Worm (Caenorhabditis elegans) whole organism, L4 larva: ENCODE results near the gene cnnm-1.

ENCODE experiments used
- D1046.2 ChIP-seq: fragments of 200-800 bp; sonication (Bioruptor generic); IDR thresholded peaks from 2 replicates; pipeline ENCODE4 v1.3.6; 2022; ENCODE audit warnings: missing genetic modification characterization, missing compliant biosample characterization
- F37D6.2 ChIP-seq: sonication (generic microtip); optimal IDR thresholded peaks from 2 replicates; lab custom pipeline; 2016; ENCODE audit warnings: mild to moderate bottlenecking, missing genetic modification characterization, missing compliant biosample characterization
- F44E2.7 ChIP-seq: fragments of 200-800 bp; sonication (Bioruptor generic); IDR thresholded peaks from 2 replicates; pipeline ENCODE4 v2.1.2; 2022; ENCODE audit warnings: missing genetic modification characterization, missing compliant biosample characterization
- F49E8.2 ChIP-seq: sonication (generic microtip); optimal IDR thresholded peaks from 2 replicates; lab custom pipeline; 2016; ENCODE audit warnings: missing compliant biosample characterization, mild to moderate bottlenecking, missing genetic modification characterization, borderline replicate concordance
- T26A8.4 ChIP-seq: fragments of 200-800 bp; sonication (Bioruptor generic); IDR thresholded peaks from 2 replicates; pipeline ENCODE4 v1.3.6; 2022; ENCODE audit warnings: missing genetic modification characterization, missing compliant biosample characterization
- Y105C5A.15 ChIP-seq: fragments of 200-800 bp; sonication (Bioruptor generic); IDR thresholded peaks from 2 replicates; pipeline ENCODE4 v1.3.6; 2022; ENCODE audit warnings: missing genetic modification characterization, missing compliant biosample characterization
- ZK337.2 ChIP-seq: fragments of 200-800 bp; sonication (Bioruptor generic); IDR thresholded peaks from 2 replicates; pipeline ENCODE4 v1.3.6; 2022; ENCODE audit warnings: missing genetic modification reagents, missing genetic modification characterization, missing compliant biosample characterization
- ZK546.5 ChIP-seq, 2 experiments: sonication (generic microtip); optimal IDR thresholded peaks; 2 replicates each; lab custom pipeline; 2017; ENCODE audit warnings: missing biosample characterization in 2 of 2, missing genetic modification characterization in 2 of 2
- aha-1 ChIP-seq: fragments of 150-350 bp; peaks from one replicate; lab custom pipeline; 2014; ENCODE audit warnings: missing biosample characterization, missing genetic modification characterization
- ceh-20 ChIP-seq: fragments of 200-800 bp; sonication (Bioruptor generic); IDR thresholded peaks from 2 replicates; pipeline ENCODE4 v1.3.6; 2022; ENCODE audit warnings: missing genetic modification reagents, missing genetic modification characterization, missing compliant biosample characterization
- ceh-82 ChIP-seq: sonication (generic microtip); optimal IDR thresholded peaks from 2 replicates; lab custom pipeline; 2017; ENCODE audit warnings: missing biosample characterization, missing genetic modification characterization
- cey-2 ChIP-seq: sonication (generic microtip); optimal IDR thresholded peaks from 3 replicates; lab custom pipeline; 2017; ENCODE audit warnings: missing genetic modification characterization, mild to moderate bottlenecking, missing compliant biosample characterization, antibody characterized with exemption, borderline replicate concordance; ENCODE audit not compliant: insufficient read depth
- dmd-8 ChIP-seq: fragments of 200-800 bp; sonication (Bioruptor generic); IDR thresholded peaks from 2 replicates; pipeline ENCODE4 v1.3.6; 2022; ENCODE audit warnings: missing genetic modification characterization, missing compliant biosample characterization
- dmd-9 ChIP-seq: fragments of 200-800 bp; sonication (Bioruptor generic); IDR thresholded peaks from 2 replicates; pipeline ENCODE4 v1.3.6; 2022; ENCODE audit warnings: missing genetic modification reagents, missing genetic modification characterization, missing compliant biosample characterization
- dpl-1 ChIP-seq: fragments of 150-350 bp; optimal IDR thresholded peaks from 2 replicates; lab custom pipeline; 2014; ENCODE audit warnings: missing biosample characterization, missing genetic modification reagents, missing genetic modification characterization
- duxl-1 ChIP-seq: sonication (generic microtip); optimal IDR thresholded peaks from 2 replicates; lab custom pipeline; 2016; ENCODE audit warnings: mild to moderate bottlenecking, missing genetic modification characterization, moderate library complexity, missing compliant biosample characterization; ENCODE audit not compliant: poor library complexity
- egl-43 ChIP-seq: fragments of 200-800 bp; sonication (Bioruptor generic); IDR thresholded peaks from 2 replicates; pipeline ENCODE4 v1.3.6; 2022; ENCODE audit warnings: missing genetic modification reagents, missing genetic modification characterization, missing compliant biosample characterization
- fos-1 ChIP-seq: fragments of 150-350 bp; optimal IDR thresholded peaks from 2 replicates; lab custom pipeline; 2014; ENCODE audit warnings: missing biosample characterization, missing genetic modification characterization
- gei-8 ChIP-seq: fragments of 200-800 bp; sonication (Bioruptor generic); optimal IDR thresholded peaks from 2 replicates; lab custom pipeline; 2018; ENCODE audit warnings: mild to moderate bottlenecking, missing genetic modification characterization, missing compliant biosample characterization
- hlh-11 ChIP-seq: fragments of 200-800 bp; sonication (Bioruptor generic); optimal IDR thresholded peaks from 2 replicates; lab custom pipeline; 2018; ENCODE audit warnings: mild to moderate bottlenecking, missing genetic modification characterization, missing compliant biosample characterization
- jun-1 ChIP-seq: fragments of 150-350 bp; optimal IDR thresholded peaks from 2 replicates; lab custom pipeline; 2014; ENCODE audit warnings: missing biosample characterization, missing genetic modification reagents, missing genetic modification characterization
- lin-1 ChIP-seq: fragments of 200-800 bp; sonication (Bioruptor generic); IDR thresholded peaks from 2 replicates; pipeline ENCODE4 v1.3.6; 2022; ENCODE audit warnings: missing genetic modification reagents, missing genetic modification characterization, missing compliant biosample characterization
- lin-15B ChIP-seq: fragments of 150-350 bp; sonication (generic microtip); optimal IDR thresholded peaks from 3 replicates; lab custom pipeline; 2014; ENCODE audit warnings: missing biosample characterization, missing genetic modification characterization
- lin-29 ChIP-seq: fragments of 200-800 bp; sonication (Bioruptor generic); IDR thresholded peaks from 2 replicates; pipeline ENCODE4 v1.3.6; 2022; ENCODE audit warnings: missing genetic modification reagents, missing genetic modification characterization, missing compliant biosample characterization
- lin-38 ChIP-seq: fragments of 200-800 bp; sonication (Bioruptor generic); IDR thresholded peaks from 2 replicates; pipeline ENCODE4 v1.3.6; 2022; ENCODE audit warnings: missing genetic modification reagents, missing genetic modification characterization, missing compliant biosample characterization
- lin-39 ChIP-seq: fragments of 150-350 bp; optimal IDR thresholded peaks from 2 replicates; lab custom pipeline; 2014; ENCODE audit warnings: missing biosample characterization, missing genetic modification reagents, missing genetic modification characterization
- lir-3 ChIP-seq: sonication (generic microtip); optimal IDR thresholded peaks from 2 replicates; lab custom pipeline; 2016; ENCODE audit warnings: mild to moderate bottlenecking, missing genetic modification characterization, missing compliant biosample characterization
- madf-5 ChIP-seq, 2 experiments: fragments of 200-800 bp; sonication (Bioruptor generic); IDR thresholded peaks; 2 replicates each; pipeline ENCODE4 v1.3.6; 2022; ENCODE audit warnings: missing compliant biosample characterization in 2 of 2, missing genetic modification characterization in 2 of 2
- madf-9 ChIP-seq: fragments of 200-800 bp; sonication (Bioruptor generic); conservative IDR thresholded peaks from 2 replicates; pipeline ENCODE4 v1.3.6; 2022; ENCODE audit warnings: missing genetic modification reagents, missing genetic modification characterization, missing compliant biosample characterization
- mdl-1 ChIP-seq, 2 experiments: fragments of 150-350 bp in 1 of 2; sonication (generic microtip) in 1 of 2; optimal IDR thresholded peaks; 2 replicates each; lab custom pipeline; 2014 to 2017; ENCODE audit warnings: missing biosample characterization in 2 of 2, missing genetic modification characterization in 2 of 2
- mes-2 ChIP-seq: sonication (generic microtip); optimal IDR thresholded peaks from 2 replicates; lab custom pipeline; 2016; ENCODE audit warnings: missing genotype, mild to moderate bottlenecking, missing genetic modification characterization, missing compliant biosample characterization; ENCODE audit not compliant: poor library complexity, severe bottlenecking
- mxl-2 ChIP-seq: fragments of 200-800 bp; sonication (Bioruptor generic); conservative IDR thresholded peaks from 2 replicates; pipeline ENCODE4 v1.3.6; 2022; ENCODE audit warnings: missing genetic modification reagents, missing genetic modification characterization, missing compliant biosample characterization
- nhr-237 ChIP-seq: sonication (generic microtip); optimal IDR thresholded peaks from 2 replicates; lab custom pipeline; 2017; ENCODE audit warnings: missing biosample characterization, missing genetic modification characterization
- nhr-25 ChIP-seq: sonication (generic microtip); optimal IDR thresholded peaks from 2 replicates; lab custom pipeline; 2017; ENCODE audit warnings: missing genetic modification characterization, mild to moderate bottlenecking, missing compliant biosample characterization, antibody characterized with exemption, moderate library complexity, borderline replicate concordance; ENCODE audit not compliant: insufficient read depth
- nhr-6 ChIP-seq: fragments of 150-350 bp; optimal IDR thresholded peaks from 2 replicates; lab custom pipeline; 2014; ENCODE audit warnings: missing biosample characterization, missing genetic modification characterization
- php-3 ChIP-seq: fragments of 200-800 bp; sonication (Bioruptor generic); IDR thresholded peaks from 2 replicates; pipeline ENCODE4 v1.3.6; 2022; ENCODE audit warnings: missing genetic modification reagents, missing genetic modification characterization, missing compliant biosample characterization
- rbr-2 ChIP-seq: sonication (generic microtip); optimal IDR thresholded peaks from 2 replicates; lab custom pipeline; 2016; ENCODE audit warnings: missing genotype, missing genetic modification characterization, missing compliant biosample characterization
- saeg-2 ChIP-seq: fragments of 200-800 bp; sonication (Bioruptor generic); IDR thresholded peaks from 2 replicates; pipeline ENCODE4 v1.3.6; 2022; ENCODE audit warnings: missing genetic modification reagents, missing genetic modification characterization, missing compliant biosample characterization
- sdz-12 ChIP-seq: fragments of 200-800 bp; sonication (Bioruptor generic); optimal IDR thresholded peaks from 2 replicates; lab custom pipeline; 2018; ENCODE audit warnings: mild to moderate bottlenecking, missing genetic modification characterization, missing compliant biosample characterization
- set-16 ChIP-seq: fragments of 200-800 bp; sonication (Bioruptor generic); IDR thresholded peaks from 2 replicates; pipeline ENCODE4 v1.3.6; 2022; ENCODE audit warnings: missing genetic modification reagents, missing genetic modification characterization, missing compliant biosample characterization
- spr-1 ChIP-seq: sonication (generic microtip); optimal IDR thresholded peaks from 2 replicates; lab custom pipeline; 2016; ENCODE audit warnings: mild to moderate bottlenecking, missing genetic modification characterization, missing compliant biosample characterization
- tag-97 ChIP-seq: fragments of 200-800 bp; sonication (Bioruptor generic); IDR thresholded peaks from 2 replicates; pipeline ENCODE4 v1.3.6; 2022; ENCODE audit warnings: missing genetic modification characterization, missing compliant biosample characterization
- unc-130 ChIP-seq: sonication (generic microtip); optimal IDR thresholded peaks from 2 replicates; lab custom pipeline; 2016; ENCODE audit warnings: missing genetic modification reagents, missing genetic modification characterization, missing compliant biosample characterization
- zag-1 ChIP-seq: fragments of 150-350 bp; optimal IDR thresholded peaks from 2 replicates; lab custom pipeline; 2014; ENCODE audit warnings: missing biosample characterization, missing genetic modification characterization
- zip-11 ChIP-seq: fragments of 200-800 bp; sonication (Bioruptor generic); IDR thresholded peaks from 2 replicates; pipeline ENCODE4 v1.3.6; 2022; ENCODE audit warnings: missing genetic modification characterization, missing compliant biosample characterization
- zip-2 ChIP-seq: fragments of 150-350 bp; optimal IDR thresholded peaks from 2 replicates; lab custom pipeline; 2014; ENCODE audit warnings: missing biosample characterization, missing genetic modification characterization

cnnm-1 gene

ce11 chrIV:17206745-17207144, at the start of gene cnnm-1:
TSS of gene cnnm-1 (minus strand) at chrIV:17206845.
- TF ChIP-seq lin-29 (GFP tag; lab: Robert Waterston, UW): no peak
- TF ChIP-seq D1046.2: no peak
- TF ChIP-seq mxl-2: no peak
- no peak for TF ChIP-seq F49E8.2 (tag; lab: Kevin White, UChicago)
- TF ChIP-seq nhr-6 (tag; lab: Kevin White, UChicago): no peak

ce11 chrIV:17255001-17255400, 48.4 kb upstream of the cnnm-1 start, which contains the start of gene gtf-2E1:
TSS of gene gtf-2E1 (plus strand) at chrIV:17255301.
- no peak for TF ChIP-seq lin-1 (GFP tag; lab: Robert Waterston, UW)
- TF ChIP-seq T26A8.4 (GFP tag; lab: Robert Waterston, UW): no peak
- TF ChIP-seq F44E2.7 (GFP tag; lab: Robert Waterston, UW): no peak
- no peak for TF ChIP-seq nhr-237 (tag; lab: Kevin White, UChicago)
- TF ChIP-seq cey-2 (tag; lab: Kevin White, UChicago): no peak
- no peak for TF ChIP-seq ZK546.5 (tag; optimal IDR thresholded peaks at IDR 0.05; lab: Kevin White, UChicago)
- no peak for TF ChIP-seq rbr-2 (tag; lab: Kevin White, UChicago)
- TF ChIP-seq jun-1: no peak
- no peak for TF ChIP-seq zip-11 (GFP tag; lab: Robert Waterston, UW)
- no peak for TF ChIP-seq egl-43
- TF ChIP-seq sdz-12 (GFP tag; lab: Kevin White, UChicago): no peak
- TF ChIP-seq duxl-1 (tag; lab: Kevin White, UChicago): no peak
- TF ChIP-seq gei-8: no peak
- TF ChIP-seq mes-2 (tag; lab: Kevin White, UChicago): no peak
- no peak for TF ChIP-seq dpl-1 (GFP tag; lab: Kevin White, UChicago)
- no peak for TF ChIP-seq dmd-8 (GFP tag; lab: Robert Waterston, UW)
- TF ChIP-seq set-16 (GFP tag; lab: Robert Waterston, UW): no peak
- TF ChIP-seq hlh-11: no peak

- TF ChIP-seq aha-1 (peak; percentile 99), spr-1 (tag; lab: Kevin White, UChicago) (no peak), F37D6.2 (tag; lab: Kevin White, UChicago) (no peak)
Observed at ce11 chrIV:17253435-17253834, 46.8 kb upstream of the cnnm-1 start.

- peak; percentile 94 for TF ChIP-seq saeg-2 (GFP tag; lab: Robert Waterston, UW)
- TF ChIP-seq ceh-82 (tag; lab: Kevin White, UChicago): peak; percentile 62
- peak; percentile 57 to 74; a peak in 2 of 4 replicates for TF ChIP-seq madf-5 (GFP tag; IDR thresholded peaks at IDR 0.05; lab: Robert Waterston, UW)
- TF ChIP-seq madf-9: peak; percentile 92
- TF ChIP-seq ZK337.2 (GFP tag; lab: Robert Waterston, UW): peak; percentile 70; the same call in 1 of the 2 replicates
- TF ChIP-seq lin-38: peak; percentile 100
- TF ChIP-seq lin-1 (GFP tag; lab: Robert Waterston, UW): peak; percentile 97
- TF ChIP-seq lin-15B (tag; lab: Kevin White, UChicago): peak; percentile 96
- TF ChIP-seq Y105C5A.15 (GFP tag; lab: Robert Waterston, UW): 0 out of 2 replicates have a peak, but pooled peaks have one; percentile 19
- peak; percentile 96 for TF ChIP-seq nhr-25
- TF ChIP-seq mdl-1 (tag; optimal IDR thresholded peaks at IDR 0.05; lab: Kevin White, UChicago): peak in 1 of 2 experiments; percentile 79
- peak; percentile 73 for TF ChIP-seq zip-2
- peak; percentile 87 for TF ChIP-seq lir-3 (tag; lab: Kevin White, UChicago)
- peak; percentile 86 for TF ChIP-seq zag-1
- peak; percentile 97 for TF ChIP-seq hlh-11
- TF ChIP-seq lin-39: peak; percentile 52
- TF ChIP-seq php-3 (GFP tag; lab: Robert Waterston, UW): peak; percentile 89
- TF ChIP-seq unc-130 (GFP tag; lab: Kevin White, UChicago): peak; percentile 93
- TF ChIP-seq tag-97 (GFP tag; lab: Robert Waterston, UW): no peak
- no peak for TF ChIP-seq sdz-12 (GFP tag; lab: Kevin White, UChicago)
- peak; percentile 96 for TF ChIP-seq ceh-20 (GFP tag; lab: Robert Waterston, UW)
- peak; percentile 96 for TF ChIP-seq dmd-9 (GFP tag; lab: Robert Waterston, UW)
- TF ChIP-seq fos-1 (tag; lab: Kevin White, UChicago): peak; percentile 68
Observed at ce11 chrIV:17249691-17250181, 43.1 kb upstream of the cnnm-1 start, which contains the start of gene eelo-2. TSS of gene eelo-2 (plus strand) at chrIV:17250131.
